Fruit fly (Drosophila melanogaster): ENCODE results near the gene Oatp30B.

DNA sequence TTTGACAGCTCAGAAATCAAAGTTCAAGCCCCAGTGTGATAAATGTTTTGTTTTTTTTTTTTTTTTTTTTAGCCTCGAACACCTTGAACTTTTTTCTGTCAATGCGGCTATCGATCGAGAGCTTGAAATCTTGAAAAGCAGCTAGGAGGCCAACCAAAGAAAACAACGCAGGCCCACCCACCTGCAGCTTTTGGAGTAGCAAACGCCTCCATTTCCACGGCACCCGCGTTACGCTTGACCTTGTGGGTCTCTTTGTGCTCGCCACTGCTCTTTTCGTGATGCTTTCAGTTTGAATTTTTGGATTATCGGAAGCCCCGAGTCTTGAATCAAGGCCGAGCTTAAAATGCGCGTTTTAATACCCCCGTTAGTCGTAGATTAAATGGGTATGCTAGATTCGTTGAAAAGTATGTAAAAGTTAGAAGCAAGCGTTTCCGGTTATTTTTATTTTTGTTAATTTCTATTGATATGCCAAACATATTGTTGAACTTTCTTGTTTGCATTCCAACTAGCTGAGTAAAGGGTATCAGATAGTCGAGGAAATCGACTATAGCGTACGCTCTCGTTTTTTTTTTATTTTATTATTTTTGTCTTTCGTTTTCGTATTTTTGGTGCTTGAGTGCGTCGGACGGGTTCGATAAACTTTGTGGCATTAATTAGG, 18.1 kb upstream of the Oatp30B start:
- no peak for TF ChIP-seq psq (optimal IDR thresholded peaks at IDR 0.05)
- no peak for TF ChIP-seq CG8478 (optimal IDR thresholded peaks at IDR 0.05)
- peak; percentile 33 for TF ChIP-seq pan (optimal IDR thresholded peaks at IDR 0.05)

Measured in whole organism.